Worm (Caenorhabditis elegans) whole organism, young adult: ENCODE results near the gene F10E7.6.

Experiments
- F57C9.4 ChIP-seq: sonication (generic microtip); optimal IDR thresholded peaks from 2 replicates; lab custom pipeline; 2017; ENCODE audit warnings: mild to moderate bottlenecking, missing genetic modification characterization, missing compliant biosample characterization
- Y56A3A.18 ChIP-seq: fragments of 200-800 bp; sonication (Bioruptor generic); IDR thresholded peaks from 2 replicates; pipeline ENCODE4 v1.3.6; 2022; ENCODE audit warnings: missing genetic modification reagents, missing genetic modification characterization, missing compliant biosample characterization
- ama-1 ChIP-seq, 3 experiments: fragments of 150-350 bp in 1 of 3; sonication (generic microtip) in 2 of 3; optimal IDR thresholded peaks; 2 replicates each; lab custom pipeline; 2014 to 2018; ENCODE audit warnings: missing biosample characterization in 2 of 3, missing genetic modification characterization in 2 of 3, missing genetic modification reagents in 2 of 3
- attf-5 ChIP-seq: fragments of 200-800 bp; sonication (Bioruptor generic); optimal IDR thresholded peaks from 2 replicates; lab custom pipeline; 2018; ENCODE audit warnings: mild to moderate bottlenecking, missing genetic modification characterization, missing compliant biosample characterization
- ceh-79 ChIP-seq: sonication (generic microtip); optimal IDR thresholded peaks from 2 replicates; lab custom pipeline; 2017; ENCODE audit warnings: mild to moderate bottlenecking, missing genetic modification characterization, missing compliant biosample characterization
- efl-1 ChIP-seq: fragments of 150-350 bp; optimal IDR thresholded peaks from 2 replicates; lab custom pipeline; 2014; ENCODE audit warnings: missing biosample characterization, missing genetic modification reagents, missing genetic modification characterization
- lin-40 ChIP-seq: sonication (generic microtip); optimal IDR thresholded peaks from 2 replicates; lab custom pipeline; 2016; ENCODE audit warnings: missing genetic modification characterization, mild to moderate bottlenecking, missing compliant biosample characterization, missing genotype, missing genetic modification reagents
- mes-4 ChIP-seq: sonication (generic microtip); optimal IDR thresholded peaks from 2 replicates; lab custom pipeline; 2016; ENCODE audit warnings: missing genotype, missing genetic modification characterization, missing compliant biosample characterization
- pbrm-1 ChIP-seq: fragments of 200-800 bp; sonication (Bioruptor generic); IDR thresholded peaks from 2 replicates; pipeline ENCODE4 v1.3.6; 2022; ENCODE audit warnings: missing genetic modification reagents, missing genetic modification characterization, missing compliant biosample characterization
- snpc-4 ChIP-seq, 5 experiments: fragments of 150-350 bp in 1 of 5; sonication (generic microtip) in 4 of 5; optimal IDR thresholded peaks; 2 replicates each; lab custom pipeline; 2014 to 2018; ENCODE audit warnings: missing genetic modification characterization in 5 of 5, missing biosample characterization in 3 of 5, antibody characterized with exemption in 2 of 5, mild to moderate bottlenecking in 2 of 5, missing compliant biosample characterization in 2 of 5, missing genotype in 2 of 5, moderate library complexity in 2 of 5, missing genetic modification reagents in 1 of 5

DNA sequence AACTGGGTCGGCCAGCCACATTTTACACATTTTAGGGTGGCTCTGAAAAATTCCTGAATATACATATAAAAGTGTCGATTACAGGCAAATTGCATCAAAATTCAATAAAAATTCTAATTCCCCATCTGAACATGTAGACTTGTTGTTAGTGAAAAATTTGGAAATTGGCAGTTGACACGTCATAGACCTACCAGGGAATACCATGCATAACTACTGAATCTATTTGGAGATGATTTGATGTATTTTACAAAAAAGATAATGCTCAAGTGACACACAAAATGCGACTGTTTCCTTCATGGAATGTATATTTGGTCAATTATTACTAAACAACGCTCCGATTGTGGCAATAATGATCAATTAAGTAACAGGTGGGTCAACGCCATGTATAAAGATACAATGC lies 13.6 kb downstream of the F10E7.6 start, which contains the start of gene F10E7.1:
- TF ChIP-seq attf-5 (GFP tag; lab: Kevin White, UChicago): no peak
- TF ChIP-seq F57C9.4 (tag; lab: Kevin White, UChicago): no peak
- no peak for TF ChIP-seq efl-1 (GFP tag; lab: Kevin White, UChicago)
- no peak for TF ChIP-seq lin-40
- no peak for TF ChIP-seq pbrm-1 (GFP tag; lab: Robert Waterston, UW)
- TF ChIP-seq mes-4 (tag; lab: Kevin White, UChicago): no peak
- TF ChIP-seq snpc-4 (GFP tag; optimal IDR thresholded peaks at IDR 0.05; lab: Kevin White, UChicago): no peak
- no peak for TF ChIP-seq snpc-4 (tag; optimal IDR thresholded peaks at IDR 0.05; lab: Kevin White, UChicago)
- no peak for TF ChIP-seq Y56A3A.18 (GFP tag; lab: Robert Waterston, UW)
- no peak for TF ChIP-seq ama-1 (optimal IDR thresholded peaks at IDR 0.05; lab: Kevin White, UChicago)
- TF ChIP-seq ama-1 (GFP tag; optimal IDR thresholded peaks at IDR 0.05; lab: Kevin White, UChicago): no peak
- no peak for TF ChIP-seq ceh-79 (tag; lab: Kevin White, UChicago)
